Fruit fly (Drosophila melanogaster) whole organism, adult: ENCODE data around the gene S6KL.

Source experiments
- CG5204 ChIP-seq: fragments of 200-800 bp; sonication (Bioruptor generic); optimal IDR thresholded peaks from 2 replicates; lab custom pipeline; 2016; ENCODE audit warnings: missing biosample characterization, missing genetic modification characterization
- CG7101 ChIP-seq: fragments of 200-800 bp; sonication (Bioruptor generic); optimal IDR thresholded peaks from 2 replicates; lab custom pipeline; 2018; ENCODE audit warnings: missing biosample characterization, mild to moderate bottlenecking, missing genetic modification characterization, moderate library complexity
- Mnt ChIP-seq: fragments of 200-800 bp; sonication (Bioruptor generic); optimal IDR thresholded peaks from 2 replicates; lab custom pipeline; 2016; ENCODE audit warnings: missing biosample characterization, mild to moderate bottlenecking, missing genetic modification characterization
- kay ChIP-seq: fragments of 200-800 bp; sonication (Bioruptor generic); peaks from one replicate; lab custom pipeline; 2016; ENCODE audit warnings: missing biosample characterization, missing genetic modification characterization, borderline replicate concordance

- TF ChIP-seq CG7101 (tag; lab: Kevin White, UChicago) (no peak), kay (GFP tag; lab: Kevin White, UChicago) (no peak), CG5204 (no peak), Mnt (GFP tag; lab: Kevin White, UChicago) (no peak)
Observed at dm6 chrX:18775839-18776538, 12.3 kb upstream of the S6KL start.
